Worm (Caenorhabditis elegans): ENCODE data around the gene nlp-9.

- TF ChIP-seq tbx-2 (tag; optimal IDR thresholded peaks at IDR 0.05) (peak; percentile 87), ceh-63 (GFP tag; optimal IDR thresholded peaks at IDR 0.05) (no peak), aha-1 (tag; optimal IDR thresholded peaks at IDR 0.05) (peak; percentile 48), lin-39 (tag; optimal IDR thresholded peaks at IDR 0.05) (peak; percentile 29)
These were observed 24.7 kb upstream of the nlp-9 start, which contains the start of gene Y45G5AM.9 for ce11 chrV:4194587-4195211.

Measured in whole organism, L1 larva.